Worm (Caenorhabditis elegans) whole organism, L1 larva: ENCODE results near the gene srd-36.

ENCODE experiments used
- nhr-11 ChIP-seq: fragments of 150-350 bp; optimal IDR thresholded peaks from 2 replicates; lab custom pipeline; 2014; ENCODE audit warnings: missing biosample characterization, missing genetic modification characterization
- snpc-4 ChIP-seq: fragments of 150-350 bp; optimal IDR thresholded peaks from 2 replicates; lab custom pipeline; 2014; ENCODE audit warnings: missing biosample characterization, missing genetic modification characterization

ce11 chrX:13294669-13295068, at the start of gene srd-36:
- TF ChIP-seq snpc-4 (tag; lab: Kevin White, UChicago) (no peak), nhr-11 (tag; lab: Kevin White, UChicago) (no peak)
